Worm (Caenorhabditis elegans) whole organism, L1 larva: ENCODE data around the gene R12B2.13.

Source experiments
- C16A3.4 ChIP-seq: fragments of 150-350 bp; optimal IDR thresholded peaks from 2 replicates; lab custom pipeline; 2014; ENCODE audit warnings: missing biosample characterization, missing genetic modification characterization
- Y116A8C.19 ChIP-seq: sonication (generic microtip); optimal IDR thresholded peaks from 2 replicates; lab custom pipeline; 2016; ENCODE audit warnings: missing compliant biosample characterization, missing genetic modification characterization, borderline replicate concordance
- alr-1 ChIP-seq: fragments of 200-800 bp; sonication (Bioruptor generic); optimal IDR thresholded peaks from 2 replicates; lab custom pipeline; 2018; ENCODE audit warnings: borderline replicate concordance, mild to moderate bottlenecking, missing genetic modification characterization, missing compliant biosample characterization
- ama-1 ChIP-seq: fragments of 150-350 bp; optimal IDR thresholded peaks from 2 replicates; lab custom pipeline; 2014
- blmp-1 ChIP-seq: fragments of 150-350 bp; optimal IDR thresholded peaks from 2 replicates; lab custom pipeline; 2014; ENCODE audit warnings: missing biosample characterization, missing genetic modification characterization
- ceh-88 ChIP-seq: fragments of 200-800 bp; sonication (Bioruptor generic); IDR thresholded peaks from 2 replicates; pipeline ENCODE4 v1.3.6; 2022; ENCODE audit warnings: missing genetic modification characterization, missing compliant biosample characterization
- ceh-90 ChIP-seq: sonication (generic microtip); optimal IDR thresholded peaks from 2 replicates; lab custom pipeline; 2016; ENCODE audit warnings: missing genetic modification characterization, missing compliant biosample characterization
- ces-1 ChIP-seq: fragments of 150-350 bp; optimal IDR thresholded peaks from 2 replicates; lab custom pipeline; 2014; ENCODE audit warnings: missing biosample characterization, missing genetic modification reagents, missing genetic modification characterization
- dpl-1 ChIP-seq, 3 experiments: fragments of 150-350 bp in 2 of 3; sonication (generic microtip) in 1 of 3; optimal IDR thresholded peaks; 2 replicates each; lab custom pipeline; 2014 to 2017; ENCODE audit warnings: missing biosample characterization in 3 of 3, missing genetic modification characterization in 3 of 3, missing genetic modification reagents in 3 of 3
- dsc-1 ChIP-seq: sonication (generic microtip); optimal IDR thresholded peaks from 2 replicates; lab custom pipeline; 2016; ENCODE audit warnings: mild to moderate bottlenecking, missing genetic modification characterization, missing compliant biosample characterization
- efl-1 ChIP-seq, 4 experiments: fragments of 150-350 bp; optimal IDR thresholded peaks in 3 of 4; peaks in 1 of 4; 1 replicate in 1 of 4; 2 replicates in 3 of 4; lab custom pipeline; 2014; ENCODE audit warnings: missing biosample characterization in 2 of 4, missing genetic modification characterization in 2 of 4, missing genetic modification reagents in 2 of 4
- efl-3 ChIP-seq: fragments of 200-800 bp; sonication (Bioruptor generic); optimal IDR thresholded peaks from 2 replicates; lab custom pipeline; 2018; ENCODE audit warnings: mild to moderate bottlenecking, missing genetic modification characterization, missing compliant biosample characterization
- egl-27 ChIP-seq, 2 experiments: fragments of 150-350 bp in 1 of 2; sonication (generic microtip); optimal IDR thresholded peaks; 3 replicates each; lab custom pipeline; 2017 to 2018; ENCODE audit warnings: missing biosample characterization in 2 of 2, missing genetic modification characterization in 2 of 2, missing genetic modification reagents in 2 of 2
- elt-2 ChIP-seq: sonication (generic microtip); optimal IDR thresholded peaks from 2 replicates; lab custom pipeline; 2016; ENCODE audit warnings: missing genetic modification characterization, mild to moderate bottlenecking, inconsistent platforms, missing compliant biosample characterization, missing genetic modification reagents
- ets-5 ChIP-seq: fragments of 200-800 bp; sonication (Bioruptor generic); IDR thresholded peaks from 2 replicates; pipeline ENCODE4 v1.3.6; 2022; ENCODE audit warnings: missing genetic modification characterization, missing compliant biosample characterization
- fkh-8 ChIP-seq: sonication (generic microtip); optimal IDR thresholded peaks from 2 replicates; lab custom pipeline; 2016; ENCODE audit warnings: mild to moderate bottlenecking, missing genetic modification characterization, missing compliant biosample characterization
- fos-1 ChIP-seq: fragments of 150-350 bp; optimal IDR thresholded peaks from 2 replicates; lab custom pipeline; 2014; ENCODE audit warnings: missing biosample characterization, missing genetic modification characterization
- grh-1 ChIP-seq: fragments of 200-800 bp; sonication (Bioruptor generic); IDR thresholded peaks from 2 replicates; pipeline ENCODE4 v1.3.6; 2022; ENCODE audit warnings: missing genetic modification reagents, missing genetic modification characterization, missing compliant biosample characterization
- hlh-17 ChIP-seq: fragments of 200-800 bp; sonication (Bioruptor generic); optimal IDR thresholded peaks from 2 replicates; lab custom pipeline; 2018; ENCODE audit warnings: missing genetic modification characterization, mild to moderate bottlenecking, missing compliant biosample characterization, moderate library complexity, borderline replicate concordance
- irx-1 ChIP-seq: sonication (generic microtip); optimal IDR thresholded peaks from 2 replicates; lab custom pipeline; 2016; ENCODE audit warnings: missing genetic modification characterization, missing compliant biosample characterization
- jun-1 ChIP-seq: fragments of 150-350 bp; optimal IDR thresholded peaks from 2 replicates; lab custom pipeline; 2014; ENCODE audit warnings: missing biosample characterization, missing genetic modification reagents, missing genetic modification characterization
- lin-14 ChIP-seq: fragments of 200-800 bp; sonication (Bioruptor generic); optimal IDR thresholded peaks from 2 replicates; lab custom pipeline; 2018; ENCODE audit warnings: mild to moderate bottlenecking, missing genetic modification characterization, moderate library complexity, missing compliant biosample characterization
- lir-3 ChIP-seq: sonication (generic microtip); optimal IDR thresholded peaks from 2 replicates; lab custom pipeline; 2016; ENCODE audit warnings: mild to moderate bottlenecking, missing genetic modification characterization, moderate library complexity, missing compliant biosample characterization; ENCODE audit not compliant: poor library complexity
- mab-9 ChIP-seq: fragments of 200-800 bp; sonication (Bioruptor generic); IDR thresholded peaks from 2 replicates; pipeline ENCODE4 v1.3.6; 2022; ENCODE audit warnings: missing genetic modification reagents, missing genetic modification characterization, missing compliant biosample characterization
- mef-2 ChIP-seq: fragments of 150-350 bp; optimal IDR thresholded peaks from 2 replicates; lab custom pipeline; 2014; ENCODE audit warnings: missing biosample characterization, missing genetic modification characterization
- mep-1 ChIP-seq: fragments of 150-350 bp; optimal IDR thresholded peaks from 2 replicates; lab custom pipeline; 2014; ENCODE audit warnings: missing biosample characterization, missing genetic modification characterization
- nhr-11 ChIP-seq: fragments of 150-350 bp; optimal IDR thresholded peaks from 2 replicates; lab custom pipeline; 2014; ENCODE audit warnings: missing biosample characterization, missing genetic modification characterization
- nhr-12 ChIP-seq: sonication (generic microtip); optimal IDR thresholded peaks from 2 replicates; lab custom pipeline; 2017; ENCODE audit warnings: missing biosample characterization, missing genetic modification characterization
- nhr-20 ChIP-seq: sonication (generic microtip); optimal IDR thresholded peaks from 2 replicates; lab custom pipeline; 2016; ENCODE audit warnings: mild to moderate bottlenecking, missing genetic modification characterization, missing compliant biosample characterization
- nhr-237 ChIP-seq: fragments of 150-350 bp; optimal IDR thresholded peaks from 2 replicates; lab custom pipeline; 2014; ENCODE audit warnings: missing biosample characterization, missing genetic modification characterization
- nhr-28 ChIP-seq: fragments of 150-350 bp; optimal IDR thresholded peaks from 2 replicates; lab custom pipeline; 2014; ENCODE audit warnings: missing biosample characterization, missing genetic modification characterization
- nhr-47 ChIP-seq: sonication (generic microtip); optimal IDR thresholded peaks from 2 replicates; lab custom pipeline; 2016; ENCODE audit warnings: mild to moderate bottlenecking, missing genetic modification characterization, moderate library complexity, missing compliant biosample characterization
- nhr-71 ChIP-seq: sonication (generic microtip); optimal IDR thresholded peaks from 2 replicates; lab custom pipeline; 2016; ENCODE audit warnings: mild to moderate bottlenecking, missing genetic modification characterization, moderate library complexity, missing compliant biosample characterization
- nhr-77 ChIP-seq: fragments of 150-350 bp; optimal IDR thresholded peaks from 2 replicates; lab custom pipeline; 2014; ENCODE audit warnings: missing biosample characterization, missing genetic modification characterization
- nhr-84 ChIP-seq: sonication (generic microtip); optimal IDR thresholded peaks from 2 replicates; lab custom pipeline; 2017; ENCODE audit warnings: missing biosample characterization, missing genetic modification characterization
- nhr-85 ChIP-seq: sonication (generic microtip); peaks from one replicate; lab custom pipeline; 2016; ENCODE audit warnings: missing genetic modification characterization, inconsistent platforms, missing compliant biosample characterization
- nhr-90 ChIP-seq: sonication (generic microtip); optimal IDR thresholded peaks from 2 replicates; lab custom pipeline; 2016; ENCODE audit warnings: mild to moderate bottlenecking, missing genetic modification characterization, missing compliant biosample characterization; ENCODE audit not compliant: poor library complexity
- pax-3 ChIP-seq: fragments of 200-800 bp; sonication (Bioruptor generic); optimal IDR thresholded peaks from 2 replicates; lab custom pipeline; 2018; ENCODE audit warnings: mild to moderate bottlenecking, missing genetic modification characterization, moderate library complexity, missing compliant biosample characterization
- rnt-1 ChIP-seq: sonication (generic microtip); optimal IDR thresholded peaks from 2 replicates; lab custom pipeline; 2016; ENCODE audit warnings: mild to moderate bottlenecking, missing genetic modification characterization, moderate library complexity, missing compliant biosample characterization
- skn-1 ChIP-seq: fragments of 150-350 bp; optimal IDR thresholded peaks from 2 replicates; lab custom pipeline; 2014; ENCODE audit warnings: missing biosample characterization, missing genetic modification characterization
- snpc-4 ChIP-seq: fragments of 150-350 bp; optimal IDR thresholded peaks from 2 replicates; lab custom pipeline; 2014; ENCODE audit warnings: missing biosample characterization, missing genetic modification characterization
- sox-4 ChIP-seq: sonication (generic microtip); optimal IDR thresholded peaks from 2 replicates; lab custom pipeline; 2016; ENCODE audit warnings: missing genetic modification characterization, missing compliant biosample characterization
- sptf-1 ChIP-seq: fragments of 150-350 bp; optimal IDR thresholded peaks from 2 replicates; lab custom pipeline; 2014; ENCODE audit warnings: missing biosample characterization, missing genetic modification characterization
- sup-37 ChIP-seq: fragments of 200-800 bp; sonication (Bioruptor generic); optimal IDR thresholded peaks from 2 replicates; lab custom pipeline; 2018; ENCODE audit warnings: mild to moderate bottlenecking, missing genetic modification characterization, missing compliant biosample characterization
- swsn-7 ChIP-seq: sonication (generic microtip); optimal IDR thresholded peaks from 2 replicates; lab custom pipeline; 2016; ENCODE audit warnings: missing genetic modification characterization, missing compliant biosample characterization
- tbx-2 ChIP-seq: sonication (generic microtip); optimal IDR thresholded peaks from 2 replicates; lab custom pipeline; 2016; ENCODE audit warnings: missing genetic modification characterization, missing compliant biosample characterization
- tlp-1 ChIP-seq: fragments of 150-350 bp; optimal IDR thresholded peaks from 2 replicates; lab custom pipeline; 2014; ENCODE audit warnings: missing biosample characterization, missing genetic modification characterization
- unc-130 ChIP-seq: fragments of 150-350 bp; optimal IDR thresholded peaks from 2 replicates; lab custom pipeline; 2017; ENCODE audit warnings: missing biosample characterization, missing genetic modification characterization, inconsistent platforms
- unc-62 ChIP-seq: fragments of 150-350 bp; optimal IDR thresholded peaks from 2 replicates; lab custom pipeline; 2014; ENCODE audit warnings: missing biosample characterization, missing genetic modification reagents, missing genetic modification characterization
- xbp-1 ChIP-seq: sonication (generic microtip); optimal IDR thresholded peaks from 2 replicates; lab custom pipeline; 2016; ENCODE audit warnings: missing genetic modification characterization, missing compliant biosample characterization
- zag-1 ChIP-seq: fragments of 150-350 bp; optimal IDR thresholded peaks from 2 replicates; lab custom pipeline; 2014; ENCODE audit warnings: missing biosample characterization, missing genetic modification characterization
- zip-4 ChIP-seq: fragments of 200-800 bp; sonication (Bioruptor generic); optimal IDR thresholded peaks from 2 replicates; lab custom pipeline; 2018; ENCODE audit warnings: mild to moderate bottlenecking, missing genetic modification characterization, moderate library complexity, missing compliant biosample characterization
- ztf-4 ChIP-seq: fragments of 150-350 bp; optimal IDR thresholded peaks from 2 replicates; lab custom pipeline; 2014; ENCODE audit warnings: missing biosample characterization, missing genetic modification characterization

The R12B2.13 gene

DNA sequence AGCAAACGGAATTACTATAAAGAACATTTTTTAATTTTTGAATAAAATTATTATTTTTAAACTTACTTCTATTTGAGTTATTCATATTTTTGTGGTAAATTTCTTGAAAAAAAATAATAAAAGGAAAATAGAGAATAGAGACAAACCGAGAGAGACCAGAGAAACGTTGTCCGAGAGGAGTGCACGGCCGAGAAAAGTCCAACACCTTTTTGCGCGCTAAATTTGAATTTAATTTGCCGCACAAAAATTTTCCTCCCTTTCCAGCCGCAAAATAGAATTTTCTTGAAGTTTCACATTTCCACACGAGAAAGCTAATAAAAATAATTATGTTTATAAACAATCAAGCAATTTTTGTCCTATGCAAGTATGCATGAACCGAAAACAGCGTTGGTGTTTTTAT lies 38.5 kb upstream of the R12B2.13 start, which contains the start of the genes F01F1.11 and F01F1.3 (continued):
- TF ChIP-seq unc-130 (tag; lab: Kevin White, UChicago) (peak; percentile 74), hlh-17 (GFP tag; lab: Kevin White, UChicago) (no peak), ztf-4 (no peak), nhr-47 (tag; lab: Kevin White, UChicago) (peak; percentile 93), snpc-4 (tag; lab: Kevin White, UChicago) (peak; percentile 2), ces-1 (GFP tag; lab: Kevin White, UChicago) (no peak), ets-5 (GFP tag; lab: Robert Waterston, UW) (no peak), tbx-2 (tag; lab: Kevin White, UChicago) (peak; percentile 91), zip-4 (GFP tag; lab: Kevin White, UChicago) (peak; percentile 51), nhr-85 (tag; lab: Kevin White, UChicago) (peak; percentile 96), skn-1 (tag; lab: Kevin White, UChicago) (peak; percentile 70), pax-3 (tag; lab: Kevin White, UChicago) (peak; percentile 88), fkh-8 (tag; lab: Kevin White, UChicago) (peak; percentile 83), nhr-90 (tag; lab: Kevin White, UChicago) (peak; percentile 92), unc-62 (GFP tag; lab: Kevin White, UChicago) (no peak), fos-1 (tag; lab: Kevin White, UChicago) (peak; percentile 57), lir-3 (tag; lab: Kevin White, UChicago) (peak; percentile 96), nhr-20 (peak; percentile 89), nhr-12 (tag; lab: Kevin White, UChicago) (no peak), rnt-1 (tag; lab: Kevin White, UChicago) (peak; percentile 99), egl-27 (tag; optimal IDR thresholded peaks at IDR 0.05; lab: Kevin White, UChicago) (no peak), lin-14 (GFP tag; lab: Kevin White, UChicago) (peak; percentile 85), efl-3 (GFP tag; lab: Kevin White, UChicago) (peak; percentile 48), alr-1 (tag; lab: Kevin White, UChicago) (no peak), mep-1 (peak; percentile 78), sox-4 (peak; percentile 92), C16A3.4 (tag; lab: Kevin White, UChicago) (peak; percentile 81), xbp-1 (peak; percentile 89), nhr-28 (tag; lab: Kevin White, UChicago) (no peak), grh-1 (GFP tag; lab: Robert Waterston, UW) (peak; percentile 62), zag-1 (tag; lab: Kevin White, UChicago) (no peak), nhr-237 (no peak), dpl-1 (GFP tag; optimal IDR thresholded peaks at IDR 0.05; lab: Kevin White, UChicago) (peak; percentile 95 to 97 (median 96)), elt-2 (tag; lab: Kevin White, UChicago) (peak; percentile 52), nhr-77 (tag; lab: Kevin White, UChicago) (peak; percentile 54), mef-2 (tag; lab: Kevin White, UChicago) (peak; percentile 13), dsc-1 (tag; lab: Kevin White, UChicago) (peak; percentile 59), sup-37 (GFP tag; lab: Kevin White, UChicago) (peak; percentile 12), ama-1 (lab: Kevin White, UChicago) (no peak), ceh-90 (peak; percentile 91), blmp-1 (tag; lab: Kevin White, UChicago) (peak; percentile 81), nhr-84 (tag; lab: Kevin White, UChicago) (no peak), efl-1 (optimal IDR thresholded peaks at IDR 0.05; lab: Kevin White, UChicago) (peak; percentile 97 to 98), efl-1 (GFP tag; optimal IDR thresholded peaks at IDR 0.05 in 1 of 2; lab: Kevin White, UChicago) (peak; percentile 96 to 100), nhr-11 (tag; lab: Kevin White, UChicago) (peak; percentile 43), irx-1 (tag; lab: Kevin White, UChicago) (peak; percentile 91), ceh-88 (GFP tag; lab: Robert Waterston, UW) (no peak), Y116A8C.19 (peak; percentile 72), swsn-7 (tag; lab: Kevin White, UChicago) (peak; percentile 89), jun-1 (tag; lab: Kevin White, UChicago) (peak; percentile 72), sptf-1 (tag; lab: Kevin White, UChicago) (no peak), tlp-1 (no peak), nhr-71 (tag; lab: Kevin White, UChicago) (peak; percentile 92), mab-9 (peak; percentile 64)
